Comparison of ENCODE assay signal across 5 worm cellular contexts in the genomic region with DNA sequence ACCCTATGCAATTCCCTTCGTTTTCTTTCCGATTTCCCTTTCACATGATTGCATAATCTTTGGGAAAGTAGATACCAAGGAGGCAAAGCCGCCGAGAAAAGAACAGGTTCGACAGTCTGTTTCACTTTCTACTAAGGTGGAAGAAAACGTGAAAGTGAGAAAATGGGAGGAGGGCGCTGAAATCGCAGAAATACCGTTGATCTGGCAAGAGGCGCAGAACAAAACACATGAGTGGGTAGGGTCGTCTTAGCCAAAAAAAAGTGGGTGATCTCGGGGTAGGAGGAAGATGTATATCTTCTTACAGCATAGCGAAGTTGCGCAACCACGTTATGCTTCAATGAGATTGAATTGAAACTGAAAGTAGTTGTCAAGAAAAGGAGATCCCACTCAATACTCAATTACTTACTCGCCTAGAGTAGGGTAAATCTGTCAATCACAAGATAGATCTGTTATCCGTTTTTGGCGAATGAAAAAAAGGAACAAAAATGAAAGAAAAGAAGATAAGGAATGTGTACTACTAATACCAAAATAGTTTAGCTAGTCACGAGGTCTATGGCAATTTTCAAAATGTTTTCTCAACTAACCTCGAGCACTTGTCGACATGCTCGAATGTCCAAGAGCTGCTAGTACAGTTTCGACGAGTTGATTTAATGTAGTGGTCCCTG.
A peak's percentile ranks its signal among the peaks of the same experiment; 100 is the strongest.
TF ChIP-seq lines count a peak whose summit lies in the region.

No protein-coding gene starts in this region.

TF ChIP-seq in whole organism, L1 larva, 84 proteins besides CTCF, POLR2A, EP300 and RAD21:
- TF ChIP-seq skn-1 (tag; optimal IDR thresholded peaks at IDR 0.05; lab: Kevin White, UChicago) (peak; percentile 12), ceh-88 (GFP tag; IDR thresholded peaks at IDR 0.05; lab: Robert Waterston, UW) (no peak), blmp-1 (tag; optimal IDR thresholded peaks at IDR 0.05; lab: Kevin White, UChicago) (peak; percentile 99), lin-14 (GFP tag; optimal IDR thresholded peaks at IDR 0.05; lab: Kevin White, UChicago) (peak; percentile 17), unc-62 (GFP tag; optimal IDR thresholded peaks at IDR 0.05; lab: Kevin White, UChicago) (no peak), lin-13 (GFP tag; optimal IDR thresholded peaks at IDR 0.05; lab: Kevin White, UChicago) (no peak), nhr-85 (tag; lab: Kevin White, UChicago) (peak; percentile 76), lin-15B (tag; optimal IDR thresholded peaks at IDR 0.05; lab: Kevin White, UChicago) (no peak), nhr-20 (tag; optimal IDR thresholded peaks at IDR 0.05; lab: Kevin White, UChicago) (peak; percentile 7), nhr-76 (tag; optimal IDR thresholded peaks at IDR 0.05; lab: Kevin White, UChicago) (no peak), efl-1 (optimal IDR thresholded peaks at IDR 0.05; lab: Kevin White, UChicago) (no peak), efl-1 (GFP tag; optimal IDR thresholded peaks at IDR 0.05 in 1 of 2; lab: Kevin White, UChicago) (peak in 1 of 2 experiments; percentile 63), lin-35 (GFP tag; optimal IDR thresholded peaks at IDR 0.05; lab: Kevin White, UChicago) (peak in 1 of 2 experiments; percentile 17), unc-86 (tag; optimal IDR thresholded peaks at IDR 0.05; lab: Kevin White, UChicago) (no peak), nhr-77 (tag; optimal IDR thresholded peaks at IDR 0.05; lab: Kevin White, UChicago) (no peak), nhr-71 (tag; optimal IDR thresholded peaks at IDR 0.05; lab: Kevin White, UChicago) (peak; percentile 25)

TF ChIP-seq in whole organism, L2 larva, 48 proteins besides CTCF, POLR2A, EP300 and RAD21 (continues in another document):
- TF ChIP-seq ztf-11 (tag; optimal IDR thresholded peaks at IDR 0.05; lab: Kevin White, UChicago) (no peak), mdl-1 (tag; optimal IDR thresholded peaks at IDR 0.05; lab: Kevin White, UChicago) (no peak), alr-1 (tag; optimal IDR thresholded peaks at IDR 0.05; lab: Kevin White, UChicago) (no peak), nhr-129 (tag; optimal IDR thresholded peaks at IDR 0.05; lab: Kevin White, UChicago) (peak; percentile 15), nhr-25 (tag; optimal IDR thresholded peaks at IDR 0.05; lab: Kevin White, UChicago) (peak; percentile 70), C34F6.9 (tag; optimal IDR thresholded peaks at IDR 0.05; lab: Kevin White, UChicago) (no peak), nhr-237 (tag; optimal IDR thresholded peaks at IDR 0.05; lab: Kevin White, UChicago) (no peak), dmd-4 (tag; optimal IDR thresholded peaks at IDR 0.05; lab: Kevin White, UChicago) (no peak), sem-4 (tag; optimal IDR thresholded peaks at IDR 0.05; lab: Kevin White, UChicago) (peak; percentile 23), ztf-4 (tag; optimal IDR thresholded peaks at IDR 0.05; lab: Kevin White, UChicago) (no peak), nhr-11 (tag; optimal IDR thresholded peaks at IDR 0.05; lab: Kevin White, UChicago) (no peak), mbf-1 (tag; optimal IDR thresholded peaks at IDR 0.05; lab: Kevin White, UChicago) (no peak), mab-5 (tag; optimal IDR thresholded peaks at IDR 0.05; lab: Kevin White, UChicago) (no peak), ceh-82 (tag; optimal IDR thresholded peaks at IDR 0.05; lab: Kevin White, UChicago) (no peak), elt-1 (tag; optimal IDR thresholded peaks at IDR 0.05; lab: Kevin White, UChicago) (no peak), gmeb-1 (tag; optimal IDR thresholded peaks at IDR 0.05; lab: Kevin White, UChicago) (no peak), unc-39 (tag; optimal IDR thresholded peaks at IDR 0.05; lab: Kevin White, UChicago) (no peak), snpc-4 (tag; optimal IDR thresholded peaks at IDR 0.05; lab: Kevin White, UChicago) (no peak), nhr-6 (tag; optimal IDR thresholded peaks at IDR 0.05; lab: Kevin White, UChicago) (no peak)

TF ChIP-seq in whole organism, L3 larva, 47 proteins besides CTCF, POLR2A, EP300 and RAD21:
- TF ChIP-seq nhr-67 (tag; optimal IDR thresholded peaks at IDR 0.05; lab: Kevin White, UChicago), result no peak
- TF ChIP-seq mml-1 (tag; optimal IDR thresholded peaks at IDR 0.05; lab: Kevin White, UChicago), result no peak
- TF ChIP-seq ama-1 (optimal IDR thresholded peaks at IDR 0.05; lab: Kevin White, UChicago), result peak; percentile 48
- TF ChIP-seq nfya-1 (tag; optimal IDR thresholded peaks at IDR 0.05; lab: Kevin White, UChicago; ENCODE audit: insufficient read depth), result peak; percentile 48
- TF ChIP-seq nhr-23 (tag; optimal IDR thresholded peaks at IDR 0.05; lab: Kevin White, UChicago), result peak; percentile 55
- peak; percentile 23 for TF ChIP-seq elt-1 (tag; optimal IDR thresholded peaks at IDR 0.05; lab: Kevin White, UChicago)
- no peak for TF ChIP-seq nhr-76 (tag; optimal IDR thresholded peaks at IDR 0.05; lab: Kevin White, UChicago)
- TF ChIP-seq pqm-1 (tag; optimal IDR thresholded peaks at IDR 0.05; lab: Kevin White, UChicago), result no peak
- peak; percentile 77 for TF ChIP-seq nhr-25 (tag; optimal IDR thresholded peaks at IDR 0.05; lab: Kevin White, UChicago)
- no peak for TF ChIP-seq daf-12 (tag; optimal IDR thresholded peaks at IDR 0.05; lab: Kevin White, UChicago)
- TF ChIP-seq nhr-43 (tag; optimal IDR thresholded peaks at IDR 0.05; lab: Kevin White, UChicago; ENCODE audit: poor library complexity, severe bottlenecking), result no peak
- no peak for TF ChIP-seq fkh-2 (tag; optimal IDR thresholded peaks at IDR 0.05; lab: Kevin White, UChicago)
- no peak for TF ChIP-seq egl-27 (tag; optimal IDR thresholded peaks at IDR 0.05; lab: Kevin White, UChicago)
TF ChIP-seq in whole organism, L3 larva: peak in this region for 5.

TF ChIP-seq in whole organism, L4 larva, 104 proteins besides CTCF, POLR2A, EP300 and RAD21 (continues in another document):
- no peak for TF ChIP-seq saeg-2 (GFP tag; IDR thresholded peaks at IDR 0.05; lab: Robert Waterston, UW)
- no peak for TF ChIP-seq nhr-25 (tag; optimal IDR thresholded peaks at IDR 0.05; lab: Kevin White, UChicago; ENCODE audit: borderline replicate concordance, insufficient read depth)
- TF ChIP-seq T20F7.1 (GFP tag; optimal IDR thresholded peaks at IDR 0.05; lab: Kevin White, UChicago), result no peak
- no peak for TF ChIP-seq ceh-82 (tag; optimal IDR thresholded peaks at IDR 0.05; lab: Kevin White, UChicago)
- peak; percentile 92 for TF ChIP-seq aha-1 (tag; lab: Kevin White, UChicago)
- no peak for TF ChIP-seq ceh-44 (GFP tag; IDR thresholded peaks at IDR 0.05; lab: Robert Waterston, UW)
- TF ChIP-seq unc-62 (GFP tag; optimal IDR thresholded peaks at IDR 0.05 in 1 of 2; lab: Kevin White, UChicago), result peak in 1 of 2 experiments; percentile 82
- no peak for TF ChIP-seq unc-62 (tag; optimal IDR thresholded peaks at IDR 0.05; lab: Kevin White, UChicago)
- TF ChIP-seq ctbp-1 (GFP tag; IDR thresholded peaks at IDR 0.05; lab: Robert Waterston, UW), result no peak
- TF ChIP-seq lin-29 (GFP tag; IDR thresholded peaks at IDR 0.05; lab: Robert Waterston, UW), result 0 out of 2 replicates have a peak, but pooled peaks have one; percentile 39
- peak; percentile 32 for TF ChIP-seq mep-1 (tag; optimal IDR thresholded peaks at IDR 0.05; lab: Kevin White, UChicago)
- no peak for TF ChIP-seq ceh-62 (tag; optimal IDR thresholded peaks at IDR 0.05; lab: Kevin White, UChicago)
- TF ChIP-seq hlh-11 (tag; optimal IDR thresholded peaks at IDR 0.05; lab: Kevin White, UChicago), result peak; percentile 40
- peak in 1 of 2 experiments; percentile 11 for TF ChIP-seq mdl-1 (tag; optimal IDR thresholded peaks at IDR 0.05; lab: Kevin White, UChicago)
- TF ChIP-seq aly-2 (tag; optimal IDR thresholded peaks at IDR 0.05; lab: Kevin White, UChicago), result no peak
- no peak for TF ChIP-seq daf-12 (tag; optimal IDR thresholded peaks at IDR 0.05; lab: Kevin White, UChicago)
- TF ChIP-seq hlh-30 (tag; optimal IDR thresholded peaks at IDR 0.05; lab: Kevin White, UChicago; ENCODE audit: insufficient read depth), result peak; percentile 14
- no peak for TF ChIP-seq ztf-7 (tag; optimal IDR thresholded peaks at IDR 0.05; lab: Kevin White, UChicago)
- no peak for TF ChIP-seq nhr-48 (tag; optimal IDR thresholded peaks at IDR 0.05; lab: Kevin White, UChicago)
- no peak for TF ChIP-seq ceh-32 (tag; optimal IDR thresholded peaks at IDR 0.05; lab: Kevin White, UChicago; ENCODE audit: poor library complexity)
- TF ChIP-seq nhr-28 (tag; optimal IDR thresholded peaks at IDR 0.05; lab: Kevin White, UChicago), result peak; percentile 2

TF ChIP-seq in whole organism, mixed stage, embryonic, 35 proteins besides CTCF, POLR2A, EP300 and RAD21:
- TF ChIP-seq nhr-12 (tag; optimal IDR thresholded peaks at IDR 0.05; lab: Kevin White, UChicago), result no peak
- peak; percentile 1 for TF ChIP-seq elt-1 (tag; optimal IDR thresholded peaks at IDR 0.05; lab: Kevin White, UChicago; ENCODE audit: borderline replicate concordance, insufficient read depth)
- peak; percentile 87 for TF ChIP-seq blmp-1 (tag; optimal IDR thresholded peaks at IDR 0.05; lab: Kevin White, UChicago)
- TF ChIP-seq zip-8 (tag; optimal IDR thresholded peaks at IDR 0.05; lab: Kevin White, UChicago), result peak; percentile 0
